Fruit fly (Drosophila melanogaster) whole organism, adult: ENCODE measurements around the gene Nplp4.

Experiments used
- CG11617 ChIP-seq: fragments of 200-800 bp; sonication (Bioruptor generic); optimal IDR thresholded peaks from 2 replicates; lab custom pipeline; 2017; ENCODE audit warnings: mild to moderate bottlenecking, missing biosample characterization, missing genetic modification reagents, missing genetic modification characterization
- CG12768 ChIP-seq: fragments of 200-800 bp; sonication (Bioruptor generic); optimal IDR thresholded peaks from 2 replicates; lab custom pipeline; 2017; ENCODE audit warnings: missing biosample characterization, missing genetic modification characterization, mild to moderate bottlenecking, moderate library complexity, missing genetic modification reagents
- CG14711 ChIP-seq: fragments of 200-800 bp; sonication (Bioruptor generic); optimal IDR thresholded peaks from 2 replicates; lab custom pipeline; 2018; ENCODE audit warnings: missing biosample characterization, mild to moderate bottlenecking, missing genetic modification characterization, moderate library complexity
- CG1620 ChIP-seq: fragments of 200-800 bp; sonication (Bioruptor generic); optimal IDR thresholded peaks from 2 replicates; lab custom pipeline; 2016; ENCODE audit warnings: missing biosample characterization, missing genetic modification characterization
- CG33017 ChIP-seq: fragments of 200-800 bp; sonication (Bioruptor generic); optimal IDR thresholded peaks from 2 replicates; lab custom pipeline; 2018; ENCODE audit warnings: missing biosample characterization, mild to moderate bottlenecking, missing genetic modification characterization, moderate library complexity
- CG5204 ChIP-seq: fragments of 200-800 bp; sonication (Bioruptor generic); optimal IDR thresholded peaks from 2 replicates; lab custom pipeline; 2016; ENCODE audit warnings: missing biosample characterization, missing genetic modification characterization
- CG7045 ChIP-seq: fragments of 200-800 bp; sonication (Bioruptor generic); optimal IDR thresholded peaks from 2 replicates; lab custom pipeline; 2017; ENCODE audit warnings: missing biosample characterization, mild to moderate bottlenecking, missing genetic modification characterization
- CG7101 ChIP-seq: fragments of 200-800 bp; sonication (Bioruptor generic); optimal IDR thresholded peaks from 2 replicates; lab custom pipeline; 2018; ENCODE audit warnings: missing biosample characterization, mild to moderate bottlenecking, missing genetic modification characterization, moderate library complexity
- Clk ChIP-seq: fragments of 200-800 bp; sonication (Bioruptor generic); optimal IDR thresholded peaks from 2 replicates; lab custom pipeline; 2017; ENCODE audit warnings: missing biosample characterization, missing genetic modification characterization
- Crg-1 ChIP-seq: fragments of 200-800 bp; sonication (Bioruptor generic); optimal IDR thresholded peaks from 2 replicates; lab custom pipeline; 2016; ENCODE audit warnings: missing biosample characterization, missing genetic modification characterization
- Hr96 ChIP-seq: fragments of 200-800 bp; sonication (Bioruptor generic); optimal IDR thresholded peaks from 2 replicates; lab custom pipeline; 2016; ENCODE audit warnings: missing biosample characterization, missing genetic modification characterization
- Mnt ChIP-seq: fragments of 200-800 bp; sonication (Bioruptor generic); optimal IDR thresholded peaks from 2 replicates; lab custom pipeline; 2016; ENCODE audit warnings: missing biosample characterization, mild to moderate bottlenecking, missing genetic modification characterization
- bab1 ChIP-seq: fragments of 200-800 bp; sonication (Bioruptor generic); optimal IDR thresholded peaks from 3 replicates; lab custom pipeline; 2019; ENCODE audit warnings: missing biosample characterization, mild to moderate bottlenecking, missing genetic modification characterization, moderate library complexity
- cic ChIP-seq: fragments of 200-800 bp; sonication (Bioruptor generic); optimal IDR thresholded peaks from 2 replicates; lab custom pipeline; 2017; ENCODE audit warnings: missing biosample characterization, mild to moderate bottlenecking, missing genetic modification characterization, moderate library complexity
- cnc ChIP-seq, 2 experiments: fragments of >200 bp; optimal IDR thresholded peaks; 2 replicates each; lab custom pipeline; 2017
- kay ChIP-seq: fragments of 200-800 bp; sonication (Bioruptor generic); peaks from one replicate; lab custom pipeline; 2016; ENCODE audit warnings: missing biosample characterization, missing genetic modification characterization, borderline replicate concordance
- ovo ChIP-seq: fragments of 200-800 bp; sonication (Bioruptor generic); optimal IDR thresholded peaks from 2 replicates; lab custom pipeline; 2016; ENCODE audit warnings: missing biosample characterization, missing genetic modification characterization
- pad ChIP-seq: fragments of 200-800 bp; sonication (Bioruptor generic); optimal IDR thresholded peaks from 3 replicates; lab custom pipeline; 2017; ENCODE audit warnings: missing biosample characterization, missing genetic modification characterization, mild to moderate bottlenecking, moderate library complexity, missing genetic modification reagents
- tj ChIP-seq: fragments of 200-800 bp; sonication (Bioruptor generic); optimal IDR thresholded peaks from 3 replicates; lab custom pipeline; 2017; ENCODE audit warnings: missing biosample characterization, mild to moderate bottlenecking, missing genetic modification characterization, moderate library complexity
- toe ChIP-seq: fragments of 200-800 bp; sonication (Bioruptor generic); optimal IDR thresholded peaks from 2 replicates; lab custom pipeline; 2016; ENCODE audit warnings: missing biosample characterization, missing genetic modification characterization

The Nplp4 gene

dm6 chr2L:1989278-1989918 is 18.8 kb upstream of the Nplp4 start:
- peak in 1 of 2 experiments; percentile 25 for TF ChIP-seq cnc (optimal IDR thresholded peaks at IDR 0.05; lab: Kevin White, UChicago)
- no peak for TF ChIP-seq toe (GFP tag; lab: Kevin White, UChicago)
- TF ChIP-seq tj (GFP tag; lab: Kevin White, UChicago), result peak; percentile 32
- peak; percentile 25 for TF ChIP-seq bab1 (GFP tag; lab: Kevin White, UChicago)

- no peak for TF ChIP-seq CG1620 (GFP tag; lab: Kevin White, UChicago)
- no peak for TF ChIP-seq cnc (optimal IDR thresholded peaks at IDR 0.05; lab: Kevin White, UChicago)
- no peak for TF ChIP-seq CG33017 (tag; lab: Kevin White, UChicago)
- no peak for TF ChIP-seq kay (GFP tag; lab: Kevin White, UChicago)
- no peak for TF ChIP-seq CG7045 (GFP tag; lab: Kevin White, UChicago)
- TF ChIP-seq cic, result no peak
- TF ChIP-seq toe (GFP tag; lab: Kevin White, UChicago), result no peak
- TF ChIP-seq bab1 (GFP tag; lab: Kevin White, UChicago), result no peak
- TF ChIP-seq CG12768 (GFP tag; lab: Kevin White, UChicago), result no peak
- TF ChIP-seq Crg-1 (GFP tag; lab: Kevin White, UChicago), result no peak
- TF ChIP-seq CG14711 (tag; lab: Kevin White, UChicago), result no peak
- TF ChIP-seq CG11617 (GFP tag; lab: Kevin White, UChicago), result no peak
- no peak for TF ChIP-seq CG5204 (GFP tag; lab: Kevin White, UChicago)
- TF ChIP-seq Clk, result no peak
- TF ChIP-seq tj (GFP tag; lab: Kevin White, UChicago), result no peak
- no peak for TF ChIP-seq ovo (GFP tag; lab: Kevin White, UChicago)
These were observed 16.2 kb upstream of the Nplp4 start, which contains the start of gene Obp22a for dm6 chr2L:1992060-1992459. Gene Obp22a, minus strand, starts transcription at chr2L:1992160.

dm6 chr2L:2006082-2006669 is 2.0 kb upstream of the Nplp4 start, which contains the start of gene CG33543:
Gene CG33543, minus strand, starts transcription at chr2L:2006313.
- TF ChIP-seq ovo (GFP tag; lab: Kevin White, UChicago), result no peak
- no peak for TF ChIP-seq CG12768 (GFP tag; lab: Kevin White, UChicago)
- TF ChIP-seq pad, result peak; percentile 62
- TF ChIP-seq CG14711 (tag; lab: Kevin White, UChicago), result no peak

- TF ChIP-seq bab1 (GFP tag; lab: Kevin White, UChicago), result no peak
- TF ChIP-seq Mnt (GFP tag; lab: Kevin White, UChicago), result no peak
- no peak for TF ChIP-seq pad
- no peak for TF ChIP-seq tj (GFP tag; lab: Kevin White, UChicago)
- TF ChIP-seq ovo (GFP tag; lab: Kevin White, UChicago), result no peak
- TF ChIP-seq CG12768 (GFP tag; lab: Kevin White, UChicago), result no peak
- TF ChIP-seq cic, result no peak
- no peak for TF ChIP-seq kay (GFP tag; lab: Kevin White, UChicago)
- TF ChIP-seq Crg-1 (GFP tag; lab: Kevin White, UChicago), result no peak
- no peak for TF ChIP-seq CG33017 (tag; lab: Kevin White, UChicago)
- TF ChIP-seq CG7101 (tag; lab: Kevin White, UChicago), result no peak
- no peak for TF ChIP-seq toe (GFP tag; lab: Kevin White, UChicago)
- no peak for TF ChIP-seq CG7045 (GFP tag; lab: Kevin White, UChicago)
- TF ChIP-seq cnc (optimal IDR thresholded peaks at IDR 0.05; lab: Kevin White, UChicago), result no peak
- no peak for TF ChIP-seq CG5204 (GFP tag; lab: Kevin White, UChicago)
- no peak for TF ChIP-seq Hr96
- no peak for TF ChIP-seq Clk
- TF ChIP-seq CG14711 (tag; lab: Kevin White, UChicago), result no peak
- TF ChIP-seq CG11617 (GFP tag; lab: Kevin White, UChicago), result no peak
- no peak for TF ChIP-seq CG1620 (GFP tag; lab: Kevin White, UChicago)
These were observed 1.1 kb upstream of the Nplp4 start, which contains the start of gene CG15353 for dm6 chr2L:2007093-2007492. Gene CG15353, minus strand, starts transcription at chr2L:2007193.

- TF ChIP-seq cic (no peak), toe (GFP tag; lab: Kevin White, UChicago) (no peak), CG7045 (GFP tag; lab: Kevin White, UChicago) (no peak), tj (GFP tag; lab: Kevin White, UChicago) (peak; percentile 99), Crg-1 (GFP tag; lab: Kevin White, UChicago) (no peak), Mnt (GFP tag; lab: Kevin White, UChicago) (peak; percentile 53), CG11617 (GFP tag; lab: Kevin White, UChicago) (no peak), Hr96 (no peak), CG7101 (tag; lab: Kevin White, UChicago) (no peak), CG14711 (tag; lab: Kevin White, UChicago) (no peak), CG5204 (GFP tag; lab: Kevin White, UChicago) (no peak), pad (no peak), ovo (GFP tag; lab: Kevin White, UChicago) (peak; percentile 60), Clk (no peak), CG1620 (GFP tag; lab: Kevin White, UChicago) (no peak), bab1 (GFP tag; lab: Kevin White, UChicago) (peak; percentile 83), CG12768 (GFP tag; lab: Kevin White, UChicago) (no peak), kay (GFP tag; lab: Kevin White, UChicago) (peak; percentile 68), CG33017 (tag; lab: Kevin White, UChicago) (no peak), cnc (optimal IDR thresholded peaks at IDR 0.05; lab: Kevin White, UChicago) (no peak)
These were observed 1.1 kb downstream of the Nplp4 start, which contains the start of gene CG4238 for dm6 chr2L:2008980-2009954. Gene CG4238, plus strand, starts transcription at chr2L:2009859.
